Worm (Caenorhabditis elegans) whole organism, L4 larva: ENCODE measurements around the gene F13E9.15.

Experiments used
- ama-1 ChIP-seq: fragments of 150-350 bp; optimal IDR thresholded peaks from 2 replicates; lab custom pipeline; 2014; ENCODE audit warnings: inconsistent platforms, mixed read lengths
- attf-4 ChIP-seq: sonication (generic microtip); optimal IDR thresholded peaks from 3 replicates; lab custom pipeline; 2017; ENCODE audit warnings: missing biosample characterization, missing genetic modification characterization
- dmd-9 ChIP-seq: fragments of 200-800 bp; sonication (Bioruptor generic); IDR thresholded peaks from 2 replicates; pipeline ENCODE4 v1.3.6; 2022; ENCODE audit warnings: missing genetic modification reagents, missing genetic modification characterization, missing compliant biosample characterization
- jun-1 ChIP-seq: fragments of 150-350 bp; optimal IDR thresholded peaks from 2 replicates; lab custom pipeline; 2014; ENCODE audit warnings: missing biosample characterization, missing genetic modification reagents, missing genetic modification characterization
- lsy-2 ChIP-seq, 2 experiments: fragments of 150-350 bp in 1 of 2; sonication (generic microtip) in 1 of 2; optimal IDR thresholded peaks; 2 replicates each; lab custom pipeline; 2014 to 2017; ENCODE audit warnings: missing biosample characterization in 2 of 2, missing genetic modification characterization in 2 of 2
- mdl-1 ChIP-seq, 2 experiments: fragments of 150-350 bp in 1 of 2; sonication (generic microtip) in 1 of 2; optimal IDR thresholded peaks; 2 replicates each; lab custom pipeline; 2014 to 2017; ENCODE audit warnings: missing biosample characterization in 2 of 2, missing genetic modification characterization in 2 of 2
- mes-2 ChIP-seq: sonication (generic microtip); optimal IDR thresholded peaks from 2 replicates; lab custom pipeline; 2016; ENCODE audit warnings: missing genotype, mild to moderate bottlenecking, missing genetic modification characterization, missing compliant biosample characterization; ENCODE audit not compliant: poor library complexity, severe bottlenecking
- nhr-10 ChIP-seq: fragments of 150-350 bp; optimal IDR thresholded peaks from 2 replicates; lab custom pipeline; 2014; ENCODE audit warnings: missing biosample characterization, missing genetic modification characterization
- nhr-11 ChIP-seq: fragments of 150-350 bp; optimal IDR thresholded peaks from 2 replicates; lab custom pipeline; 2014; ENCODE audit warnings: missing biosample characterization, missing genetic modification characterization
- nhr-76 ChIP-seq: fragments of 150-350 bp; optimal IDR thresholded peaks from 2 replicates; lab custom pipeline; 2014; ENCODE audit warnings: missing biosample characterization, missing genetic modification characterization
- snpc-4 ChIP-seq: fragments of 150-350 bp; optimal IDR thresholded peaks from 2 replicates; lab custom pipeline; 2014; ENCODE audit warnings: missing biosample characterization, missing genetic modification characterization
- spr-1 ChIP-seq: sonication (generic microtip); optimal IDR thresholded peaks from 2 replicates; lab custom pipeline; 2016; ENCODE audit warnings: mild to moderate bottlenecking, missing genetic modification characterization, missing compliant biosample characterization
- unc-62 ChIP-seq, 3 experiments: fragments of 150-350 bp in 1 of 3; sonication (generic microtip); optimal IDR thresholded peaks in 2 of 3; peaks in 1 of 3; 1 replicate in 1 of 3; 2 replicates in 2 of 3; lab custom pipeline; 2014 to 2017; ENCODE audit warnings: missing biosample characterization in 3 of 3, missing genetic modification characterization in 3 of 3, missing genetic modification reagents in 3 of 3, missing genotype in 1 of 3

- TF ChIP-seq nhr-11 (tag; lab: Kevin White, UChicago), result no peak
- TF ChIP-seq unc-62 (GFP tag; optimal IDR thresholded peaks at IDR 0.05 in 1 of 2; lab: Kevin White, UChicago), result no peak
- no peak for TF ChIP-seq unc-62 (tag; optimal IDR thresholded peaks at IDR 0.05; lab: Kevin White, UChicago)
- TF ChIP-seq jun-1 (tag; lab: Kevin White, UChicago), result no peak
- no peak for TF ChIP-seq snpc-4 (tag; lab: Kevin White, UChicago)
- no peak for TF ChIP-seq spr-1 (tag; lab: Kevin White, UChicago)
- no peak for TF ChIP-seq nhr-10
- TF ChIP-seq mdl-1 (tag; optimal IDR thresholded peaks at IDR 0.05; lab: Kevin White, UChicago), result peak in 1 of 2 experiments; percentile 30
- no peak for TF ChIP-seq dmd-9 (GFP tag; lab: Robert Waterston, UW)
- TF ChIP-seq attf-4 (tag; lab: Kevin White, UChicago), result no peak
- no peak for TF ChIP-seq mes-2 (tag; lab: Kevin White, UChicago)
- no peak for TF ChIP-seq lsy-2 (tag; optimal IDR thresholded peaks at IDR 0.05; lab: Kevin White, UChicago)
- no peak for TF ChIP-seq nhr-76
- no peak for TF ChIP-seq ama-1 (lab: Kevin White, UChicago)
Measured at ce11 chrIV:10881230-10881629, 8.4 kb downstream of the F13E9.15 start, which contains the start of gene F13E9.13.
